Fruit fly (Drosophila melanogaster) whole organism, embryonic: ENCODE data around the gene CG7296.

Experiments used
- Asciz ChIP-seq: fragments of 200-800 bp; sonication (Bioruptor generic); optimal IDR thresholded peaks from 2 replicates; lab custom pipeline; 2017; ENCODE audit warnings: missing biosample characterization, mild to moderate bottlenecking, missing genetic modification characterization, missing genetic modification reagents
- Blimp-1 ChIP-seq: fragments of 200-800 bp; sonication (Bioruptor generic); optimal IDR thresholded peaks from 3 replicates; lab custom pipeline; 2018; ENCODE audit warnings: missing biosample characterization, missing genetic modification characterization, mild to moderate bottlenecking, moderate library complexity, missing genetic modification reagents
- CG10209 ChIP-seq: fragments of 200-800 bp; sonication (Bioruptor generic); optimal IDR thresholded peaks from 3 replicates; lab custom pipeline; 2017; ENCODE audit warnings: missing biosample characterization, mild to moderate bottlenecking, missing genetic modification characterization, missing genetic modification reagents
- CG10321 ChIP-seq: fragments of 200-800 bp; sonication (Bioruptor generic); IDR thresholded peaks from 2 replicates; pipeline ENCODE4 v1.3.6; 2022; ENCODE audit warnings: missing biosample characterization, missing genetic modification characterization
- CG10979 ChIP-seq: fragments of 200-800 bp; sonication (Bioruptor generic); optimal IDR thresholded peaks from 2 replicates; lab custom pipeline; 2018; ENCODE audit warnings: missing biosample characterization, mild to moderate bottlenecking, missing genetic modification characterization, moderate library complexity
- CG11504 ChIP-seq: fragments of 200-800 bp; sonication (Bioruptor generic); optimal IDR thresholded peaks from 3 replicates; lab custom pipeline; 2019; ENCODE audit warnings: missing biosample characterization, mild to moderate bottlenecking, missing genetic modification characterization, moderate library complexity
- CG12659 ChIP-seq: fragments of 200-800 bp; sonication (Bioruptor generic); optimal IDR thresholded peaks from 3 replicates; lab custom pipeline; 2017; ENCODE audit warnings: mild to moderate bottlenecking, missing biosample characterization, missing genetic modification reagents, missing genetic modification characterization
- CG13624 ChIP-seq: fragments of 200-800 bp; sonication (Bioruptor generic); optimal IDR thresholded peaks from 2 replicates; lab custom pipeline; 2016; ENCODE audit warnings: missing biosample characterization, missing genetic modification characterization
- CG13894 ChIP-seq: fragments of 200-800 bp; sonication (Bioruptor generic); optimal IDR thresholded peaks from 3 replicates; lab custom pipeline; 2018; ENCODE audit warnings: missing biosample characterization, mild to moderate bottlenecking, missing genetic modification characterization, moderate library complexity
- CG14710 ChIP-seq: fragments of 200-800 bp; sonication (Bioruptor generic); optimal IDR thresholded peaks from 3 replicates; lab custom pipeline; 2019; ENCODE audit warnings: missing biosample characterization, mild to moderate bottlenecking, missing genetic modification characterization, moderate library complexity
- CG1602 ChIP-seq: fragments of 200-800 bp; sonication (Bioruptor generic); optimal IDR thresholded peaks from 3 replicates; lab custom pipeline; 2016; ENCODE audit warnings: missing biosample characterization, missing genetic modification characterization
- CG17359 ChIP-seq: fragments of 200-800 bp; sonication (Bioruptor generic); optimal IDR thresholded peaks from 3 replicates; lab custom pipeline; 2018; ENCODE audit warnings: missing biosample characterization, mild to moderate bottlenecking, missing genetic modification characterization, moderate library complexity
- CG2712 ChIP-seq: fragments of 200-800 bp; optimal IDR thresholded peaks from 3 replicates; lab custom pipeline; 2019; ENCODE audit warnings: missing biosample characterization, mild to moderate bottlenecking, missing genetic modification characterization, moderate library complexity
- CG32772 ChIP-seq: fragments of 200-800 bp; sonication (Bioruptor generic); IDR thresholded peaks from 2 replicates; pipeline ENCODE4 v1.3.6; 2022; ENCODE audit warnings: missing biosample characterization, missing genetic modification characterization
- CG3281 ChIP-seq: fragments of 200-800 bp; sonication (Bioruptor generic); optimal IDR thresholded peaks from 3 replicates; lab custom pipeline; 2017; ENCODE audit warnings: missing biosample characterization, mild to moderate bottlenecking, missing genetic modification characterization
- CG33557 ChIP-seq: fragments of 200-800 bp; sonication (Bioruptor generic); optimal IDR thresholded peaks from 2 replicates; lab custom pipeline; 2019; ENCODE audit warnings: missing biosample characterization, mild to moderate bottlenecking, missing genetic modification characterization, moderate library complexity
- CG4730 ChIP-seq: fragments of 200-800 bp; sonication (Bioruptor generic); IDR thresholded peaks from 2 replicates; pipeline ENCODE4 v1.3.6; 2022; ENCODE audit warnings: missing biosample characterization, missing genetic modification characterization
- CG8281 ChIP-seq: fragments of 200-800 bp; sonication (Bioruptor generic); optimal IDR thresholded peaks from 2 replicates; lab custom pipeline; 2018; ENCODE audit warnings: missing biosample characterization, mild to moderate bottlenecking, missing genetic modification characterization, moderate library complexity
- CG8290 ChIP-seq, 3 experiments: fragments of 200-800 bp; sonication (Bioruptor generic); optimal IDR thresholded peaks; 2 replicates each; lab custom pipeline; 2016 to 2019; ENCODE audit warnings: missing biosample characterization in 3 of 3, missing genetic modification characterization in 3 of 3, mild to moderate bottlenecking in 2 of 3, moderate library complexity in 1 of 3
- CG8924 ChIP-seq: fragments of 200-800 bp; optimal IDR thresholded peaks from 3 replicates; lab custom pipeline; 2019; ENCODE audit warnings: missing biosample characterization, mild to moderate bottlenecking, missing genetic modification characterization, moderate library complexity
- CoRest ChIP-seq: fragments of 200-800 bp; sonication (Bioruptor generic); optimal IDR thresholded peaks from 3 replicates; lab custom pipeline; 2018; ENCODE audit warnings: missing biosample characterization, mild to moderate bottlenecking, missing genetic modification characterization, moderate library complexity
- E2f2 ChIP-seq: fragments of 200-800 bp; sonication (Bioruptor generic); IDR thresholded peaks from 2 replicates; pipeline ENCODE4 v1.3.6; 2022; ENCODE audit warnings: missing biosample characterization, missing genetic modification characterization
- HHEX ChIP-seq: fragments of 200-800 bp; sonication (Bioruptor generic); optimal IDR thresholded peaks from 3 replicates; lab custom pipeline; 2017; ENCODE audit warnings: missing biosample characterization, mild to moderate bottlenecking, missing genetic modification characterization, missing genetic modification reagents
- Hr78 ChIP-seq, 2 experiments: fragments of 200-800 bp in 1 of 2; fragments of >200 bp in 1 of 2; sonication (Bioruptor generic) in 1 of 2; optimal IDR thresholded peaks; 2 replicates each; lab custom pipeline; 2017 to 2019; ENCODE audit warnings: missing biosample characterization in 2 of 2, missing genetic modification characterization in 2 of 2, mild to moderate bottlenecking in 1 of 2, moderate library complexity in 1 of 2
- NFAT ChIP-seq: fragments of 200-800 bp; sonication (Bioruptor generic); IDR thresholded peaks from 2 replicates; pipeline ENCODE4 v1.3.6; 2022; ENCODE audit warnings: missing biosample characterization, missing genetic modification characterization
- Oli ChIP-seq: fragments of 200-800 bp; sonication (Bioruptor generic); optimal IDR thresholded peaks from 2 replicates; lab custom pipeline; 2018; ENCODE audit warnings: missing biosample characterization, mild to moderate bottlenecking, missing genetic modification characterization, moderate library complexity
- PHDP ChIP-seq: fragments of 200-800 bp; sonication (Bioruptor generic); optimal IDR thresholded peaks from 3 replicates; lab custom pipeline; 2018; ENCODE audit warnings: missing biosample characterization, mild to moderate bottlenecking, missing genetic modification characterization, moderate library complexity
- Sox100B ChIP-seq: fragments of 200-800 bp; sonication (Bioruptor generic); optimal IDR thresholded peaks from 3 replicates; lab custom pipeline; 2018; ENCODE audit warnings: missing biosample characterization, mild to moderate bottlenecking, missing genetic modification characterization
- Ssrp ChIP-seq: fragments of 200-800 bp; sonication (Bioruptor generic); optimal IDR thresholded peaks from 2 replicates; lab custom pipeline; 2018; ENCODE audit warnings: missing biosample characterization, mild to moderate bottlenecking, missing genetic modification characterization, moderate library complexity
- abd-A ChIP-seq: fragments of 200-800 bp; sonication (Bioruptor generic); optimal IDR thresholded peaks from 3 replicates; lab custom pipeline; 2019; ENCODE audit warnings: missing biosample characterization, mild to moderate bottlenecking, missing genetic modification characterization, moderate library complexity
- amos ChIP-seq: fragments of 200-800 bp; sonication (Bioruptor generic); IDR thresholded peaks from 2 replicates; pipeline ENCODE4 v1.3.6; 2022; ENCODE audit warnings: missing biosample characterization, missing genetic modification characterization; ENCODE audit not compliant: partially characterized antibody
- bowl ChIP-seq: fragments of 200-800 bp; sonication (Bioruptor generic); IDR thresholded peaks from 2 replicates; pipeline ENCODE4 v1.3.6; 2022; ENCODE audit warnings: missing biosample characterization, missing genetic modification characterization
- bsh ChIP-seq, 2 experiments: fragments of 200-800 bp; sonication (Bioruptor generic); optimal IDR thresholded peaks; 2 replicates each; lab custom pipeline; 2017 to 2018; ENCODE audit warnings: mild to moderate bottlenecking in 2 of 2, missing biosample characterization in 2 of 2, missing genetic modification characterization in 2 of 2, moderate library complexity in 1 of 2
- chif ChIP-seq, 2 experiments: fragments of 200-800 bp; sonication (Bioruptor generic); optimal IDR thresholded peaks; 3 replicates each; lab custom pipeline; 2016; ENCODE audit warnings: missing biosample characterization in 2 of 2, missing genetic modification characterization in 2 of 2
- dan ChIP-seq: fragments of 200-800 bp; sonication (Bioruptor generic); IDR thresholded peaks from 2 replicates; pipeline ENCODE4 v1.3.6; 2022; ENCODE audit warnings: missing biosample characterization, missing genetic modification characterization
- dmrt11E ChIP-seq: fragments of 200-800 bp; sonication (Bioruptor generic); optimal IDR thresholded peaks from 3 replicates; lab custom pipeline; 2018; ENCODE audit warnings: missing biosample characterization, mild to moderate bottlenecking, missing genetic modification characterization, moderate library complexity
- dmrt99B ChIP-seq: fragments of 200-800 bp; sonication (Bioruptor generic); optimal IDR thresholded peaks from 2 replicates; lab custom pipeline; 2018; ENCODE audit warnings: missing biosample characterization, mild to moderate bottlenecking, missing genetic modification characterization, moderate library complexity
- ems ChIP-seq: fragments of 200-800 bp; sonication (Bioruptor generic); optimal IDR thresholded peaks from 3 replicates; lab custom pipeline; 2016; ENCODE audit warnings: missing biosample characterization, missing genetic modification characterization
- gem ChIP-seq: fragments of 200-800 bp; sonication (Bioruptor generic); optimal IDR thresholded peaks from 2 replicates; lab custom pipeline; 2019; ENCODE audit warnings: missing biosample characterization, mild to moderate bottlenecking, missing genetic modification characterization, moderate library complexity
- grn ChIP-seq: fragments of 200-800 bp; sonication (Bioruptor generic); optimal IDR thresholded peaks from 3 replicates; lab custom pipeline; 2017; ENCODE audit warnings: missing biosample characterization, missing genetic modification characterization
- lola ChIP-seq, 3 experiments: fragments of >200 bp in 2 of 3; fragments of 200-800 bp in 1 of 3; sonication (Bioruptor generic) in 1 of 3; optimal IDR thresholded peaks; 2 replicates each; lab custom pipeline; 2017 to 2019; ENCODE audit warnings: missing biosample characterization in 3 of 3, missing genetic modification characterization in 3 of 3, mild to moderate bottlenecking in 1 of 3, moderate library complexity in 1 of 3
- nmo ChIP-seq: fragments of 200-800 bp; sonication (Bioruptor generic); optimal IDR thresholded peaks from 2 replicates; lab custom pipeline; 2018; ENCODE audit warnings: missing biosample characterization, mild to moderate bottlenecking, missing genetic modification characterization, moderate library complexity
- phol ChIP-seq: fragments of 200-800 bp; sonication (Bioruptor generic); optimal IDR thresholded peaks from 3 replicates; lab custom pipeline; 2018; ENCODE audit warnings: missing biosample characterization, mild to moderate bottlenecking, missing genetic modification characterization, moderate library complexity
- pnt ChIP-seq: fragments of 200-800 bp; sonication (Bioruptor generic); optimal IDR thresholded peaks from 3 replicates; lab custom pipeline; 2016; ENCODE audit warnings: missing biosample characterization, missing genetic modification characterization
- sd ChIP-seq: fragments of 200-800 bp; sonication (Bioruptor generic); optimal IDR thresholded peaks from 3 replicates; lab custom pipeline; 2018; ENCODE audit warnings: missing biosample characterization, mild to moderate bottlenecking, missing genetic modification characterization, moderate library complexity
- sens ChIP-seq: fragments of 200-800 bp; sonication (Bioruptor generic); peaks from one replicate; lab custom pipeline; 2016; ENCODE audit warnings: missing biosample characterization, missing genetic modification characterization
- sisA ChIP-seq: fragments of 200-800 bp; sonication (Bioruptor generic); IDR thresholded peaks from 2 replicates; pipeline ENCODE4 v1.3.6; 2022; ENCODE audit warnings: missing biosample characterization, missing genetic modification characterization

Gene CG7296

DNA sequence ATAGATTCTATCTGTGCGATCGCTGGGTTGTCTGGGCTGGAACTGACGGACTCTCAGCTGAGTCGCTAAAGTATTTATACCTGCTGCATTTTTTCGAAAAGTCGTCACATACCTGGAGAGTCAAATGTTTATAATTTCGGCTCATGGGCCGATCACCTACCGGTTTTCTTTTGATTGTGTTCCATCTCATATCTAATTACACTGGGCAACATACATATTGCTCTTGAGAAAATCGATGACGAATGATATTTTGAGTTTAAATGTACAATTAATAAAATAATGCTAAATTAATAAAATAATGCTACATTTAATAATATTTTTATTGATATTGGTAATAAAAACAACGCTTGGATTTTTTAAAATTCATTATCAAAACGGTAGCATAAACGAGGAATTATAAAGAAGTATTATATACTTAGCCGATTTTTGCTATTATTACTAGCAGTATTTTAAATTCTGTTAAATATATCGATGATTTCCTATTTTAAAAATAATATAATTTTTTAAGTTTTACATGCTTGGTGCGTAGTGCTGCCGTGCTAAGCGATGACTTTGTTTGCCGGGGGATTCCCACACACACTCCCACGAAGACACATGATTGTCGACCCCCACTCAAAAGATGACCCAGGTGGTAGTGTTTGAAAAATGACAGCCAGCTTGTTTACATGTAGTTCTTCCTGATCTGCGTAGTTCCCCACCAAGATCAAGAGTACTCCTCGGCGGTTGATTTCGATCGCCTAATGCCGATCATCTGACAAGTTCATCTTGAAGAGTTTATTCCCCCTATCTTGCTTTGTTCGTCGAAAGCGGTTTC is 2.6 kb upstream of the CG7296 start, which contains the start of gene CG7294:
Gene CG7294, minus strand, starts transcription at position 51 of the 814 bp plus-strand sequence.
- TF ChIP-seq ems (GFP tag; lab: Kevin White, UChicago) (no peak), CG10979 (peak; percentile 54), CG2712 (tag; lab: Kevin White, UChicago) (peak; percentile 63), Hr78 (GFP tag; optimal IDR thresholded peaks at IDR 0.05; lab: Kevin White, UChicago) (no peak), E2f2 (GFP tag; lab: Robert Waterston, UW) (no peak), grn (GFP tag; lab: Kevin White, UChicago) (peak; percentile 42), sisA (GFP tag; lab: Robert Waterston, UW) (no peak), dmrt11E (tag; lab: Kevin White, UChicago) (peak; percentile 56), CG13624 (GFP tag; lab: Kevin White, UChicago) (no peak), phol (tag; lab: Kevin White, UChicago) (peak; percentile 38), CG32772 (GFP tag; lab: Robert Waterston, UW) (no peak), PHDP (tag; lab: Kevin White, UChicago) (peak; percentile 36), CG12659 (GFP tag; lab: Kevin White, UChicago) (peak; percentile 20), CG1602 (no peak), CG10209 (GFP tag; lab: Kevin White, UChicago) (peak; percentile 5), pnt (no peak), CG8290 (GFP tag; optimal IDR thresholded peaks at IDR 0.05; lab: Kevin White, UChicago) (no peak), CG8290 (tag; optimal IDR thresholded peaks at IDR 0.05; lab: Kevin White, UChicago) (no peak), Ssrp (tag; lab: Kevin White, UChicago) (peak; percentile 5), Asciz (peak; percentile 6), lola (GFP tag; optimal IDR thresholded peaks at IDR 0.05; lab: Kevin White, UChicago) (peak in 1 of 3 experiments; percentile 60), bowl (GFP tag; lab: Robert Waterston, UW) (no peak), abd-A (tag; lab: Kevin White, UChicago) (peak; percentile 8), CG8924 (tag; lab: Kevin White, UChicago) (peak; percentile 25), Sox100B (GFP tag; lab: Kevin White, UChicago) (peak; percentile 55), amos (GFP tag; lab: Robert Waterston, UW) (no peak), CG3281 (peak; percentile 18), CG10321 (GFP tag; lab: Robert Waterston, UW) (no peak), dmrt99B (tag; lab: Kevin White, UChicago) (peak; percentile 19), NFAT (no peak), CoRest (peak; percentile 35), CG11504 (tag; lab: Kevin White, UChicago) (peak; percentile 60), CG33557 (GFP tag; lab: Kevin White, UChicago) (peak; percentile 11), dan (GFP tag; lab: Robert Waterston, UW) (no peak), CG13894 (tag; lab: Kevin White, UChicago) (peak; percentile 38), gem (tag; lab: Kevin White, UChicago) (peak; percentile 67), CG17359 (tag; lab: Kevin White, UChicago) (peak; percentile 23), HHEX (GFP tag; lab: Kevin White, UChicago) (no peak), Blimp-1 (GFP tag; lab: Kevin White, UChicago) (peak; percentile 8), sd (peak; percentile 84), bsh (GFP tag; optimal IDR thresholded peaks at IDR 0.05; lab: Kevin White, UChicago) (peak in 1 of 2 experiments; percentile 32), chif (GFP tag; optimal IDR thresholded peaks at IDR 0.05; lab: Kevin White, UChicago) (no peak), CG4730 (GFP tag; lab: Robert Waterston, UW) (no peak), Oli (peak; percentile 1), CG8281 (tag; lab: Kevin White, UChicago) (no peak), sens (no peak), CG14710 (tag; lab: Kevin White, UChicago) (peak; percentile 20), nmo (GFP tag; lab: Kevin White, UChicago) (peak; percentile 37)
